Worm (Caenorhabditis elegans): ENCODE results near the gene ZK1248.15.

Gene ZK1248.15

ce11 chrII:5844694-5845129, 6.4 kb upstream of the ZK1248.15 start (continued):
- TF ChIP-seq nhr-28 (tag; optimal IDR thresholded peaks at IDR 0.05) (peak; percentile 96), mdl-1 (tag; optimal IDR thresholded peaks at IDR 0.05) (peak; percentile 94 to 95), vab-7 (GFP tag; IDR thresholded peaks at IDR 0.05) (peak; percentile 87), rbr-2 (tag; optimal IDR thresholded peaks at IDR 0.05) (peak; percentile 99)

ce11 chrII:5841866-5842265, 3.5 kb upstream of the ZK1248.15 start, which contains the start of gene nep-25:
nep-25 (plus strand) TSS chrII:5842240.
- peak in 1 of 2 experiments; percentile 90 for TF ChIP-seq unc-62 (GFP tag; optimal IDR thresholded peaks at IDR 0.05 in 1 of 2)
- no peak for TF ChIP-seq unc-62 (tag; optimal IDR thresholded peaks at IDR 0.05)
- no peak for TF ChIP-seq php-3 (GFP tag; IDR thresholded peaks at IDR 0.05)
- peak; percentile 46 for TF ChIP-seq aha-1 (tag)

DNA sequence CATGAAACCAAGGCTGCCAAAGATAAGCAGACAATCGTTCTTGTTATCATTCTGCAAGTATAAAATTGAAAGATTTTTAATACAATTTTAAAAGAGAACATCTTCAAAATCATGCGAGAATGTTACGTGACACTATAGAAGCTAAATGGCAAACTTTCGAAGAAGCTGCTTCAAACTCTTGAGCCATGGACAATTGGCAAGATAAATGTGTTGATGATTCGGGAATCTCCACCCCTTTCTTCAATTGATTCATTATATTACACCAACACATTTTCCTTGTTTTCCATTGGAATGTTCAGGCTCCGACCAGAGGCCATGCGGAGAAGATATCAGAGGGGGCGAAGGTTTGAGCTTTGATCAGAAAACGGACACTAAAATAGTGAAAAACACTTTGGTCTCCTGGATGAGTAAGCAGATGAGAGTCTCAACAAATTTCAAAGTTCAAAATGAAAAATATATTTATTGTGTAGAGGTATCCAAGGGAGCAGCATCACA, 2.7 kb upstream of the ZK1248.15 start, which contains the start of gene lec-5:
Gene lec-5, minus strand, starts transcription at position 51 of the 495 bp plus-strand sequence.
- TF ChIP-seq nhr-11 (tag; optimal IDR thresholded peaks at IDR 0.05): peak; percentile 34
- TF ChIP-seq zfp-3 (GFP tag; conservative IDR thresholded peaks at IDR 0.05): no peak
- TF ChIP-seq zip-11 (GFP tag; IDR thresholded peaks at IDR 0.05): no peak
- peak in 1 of 2 experiments; percentile 94 for TF ChIP-seq daf-16 (GFP tag; optimal IDR thresholded peaks at IDR 0.05)
- TF ChIP-seq daf-16 (tag; optimal IDR thresholded peaks at IDR 0.05): no peak
- no peak for TF ChIP-seq lin-39 (tag; optimal IDR thresholded peaks at IDR 0.05)

DNA sequence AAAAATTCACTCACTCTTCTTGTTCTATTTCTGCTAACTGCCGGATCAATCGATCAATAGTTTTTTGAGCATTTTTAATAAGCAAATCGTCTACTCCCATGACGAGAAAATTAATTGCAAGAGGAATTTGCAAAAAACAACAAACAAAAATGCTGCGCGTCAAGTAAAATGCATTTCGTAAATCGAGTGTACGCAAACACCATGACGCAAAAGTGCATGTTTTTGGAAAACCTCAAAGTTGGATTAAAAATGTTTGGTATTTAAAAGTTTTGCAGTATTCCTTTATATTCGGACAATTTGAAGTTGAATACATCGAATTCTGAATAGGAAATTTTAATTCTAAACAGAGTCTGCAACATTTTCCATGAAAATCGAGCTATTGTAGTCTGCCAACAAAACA, 874 bp upstream of the ZK1248.15 start, which contains the start of gene ZK1248.19:
Gene ZK1248.19, minus strand, starts transcription at position 188 of the 400 bp plus-strand sequence.
- TF ChIP-seq saeg-2 (GFP tag; IDR thresholded peaks at IDR 0.05) (no peak), dpl-1 (GFP tag; optimal IDR thresholded peaks at IDR 0.05) (peak; percentile 12), nhr-41 (GFP tag; IDR thresholded peaks at IDR 0.05) (no peak), daf-16 (GFP tag; optimal IDR thresholded peaks at IDR 0.05) (no peak), daf-16 (tag; optimal IDR thresholded peaks at IDR 0.05) (peak; percentile 24), T20F7.1 (GFP tag; optimal IDR thresholded peaks at IDR 0.05) (no peak), mes-2 (tag; optimal IDR thresholded peaks at IDR 0.05; ENCODE audit: poor library complexity, severe bottlenecking) (peak; percentile 57), R02D3.7 (tag; optimal IDR thresholded peaks at IDR 0.05) (peak; percentile 88), lsy-2 (tag; optimal IDR thresholded peaks at IDR 0.05) (peak in 1 of 2 experiments; percentile 54), zip-11 (GFP tag; IDR thresholded peaks at IDR 0.05) (no peak)

- TF ChIP-seq skn-1 (tag; optimal IDR thresholded peaks at IDR 0.05) (no peak), fkh-10 (GFP tag; optimal IDR thresholded peaks at IDR 0.05) (no peak), T20F7.1 (GFP tag; optimal IDR thresholded peaks at IDR 0.05) (peak; percentile 64), hlh-30 (tag; optimal IDR thresholded peaks at IDR 0.05; ENCODE audit: insufficient read depth) (peak; percentile 36), dpl-1 (GFP tag; optimal IDR thresholded peaks at IDR 0.05) (peak; percentile 16), lim-7 (GFP tag; IDR thresholded peaks at IDR 0.05) (no peak), nhr-6 (tag; optimal IDR thresholded peaks at IDR 0.05) (peak; percentile 57), lsy-2 (tag; optimal IDR thresholded peaks at IDR 0.05) (peak in 1 of 2 experiments; percentile 48), nhr-237 (tag; optimal IDR thresholded peaks at IDR 0.05) (no peak), lin-15B (tag; optimal IDR thresholded peaks at IDR 0.05) (no peak), dve-1 (tag; optimal IDR thresholded peaks at IDR 0.05; ENCODE audit: insufficient read depth) (peak; percentile 8), daf-8 (GFP tag; IDR thresholded peaks at IDR 0.05) (no peak), mep-1 (tag; optimal IDR thresholded peaks at IDR 0.05) (peak; percentile 19), unc-130 (GFP tag; optimal IDR thresholded peaks at IDR 0.05) (peak; percentile 41), lin-38 (GFP tag; IDR thresholded peaks at IDR 0.05) (no peak; the same call in none of the 2 replicates), pha-4 (GFP tag; IDR thresholded peaks at IDR 0.05) (peak; percentile 25; the same call in 1 of the 2 replicates), pha-4 (tag; optimal IDR thresholded peaks at IDR 0.05) (no peak), hif-1 (tag; optimal IDR thresholded peaks at IDR 0.05) (peak in 1 of 2 experiments; percentile 77), aha-1 (tag) (peak; percentile 22), mes-2 (tag; optimal IDR thresholded peaks at IDR 0.05; ENCODE audit: poor library complexity, severe bottlenecking) (peak; percentile 62), cey-2 (tag; optimal IDR thresholded peaks at IDR 0.05; ENCODE audit: borderline replicate concordance, insufficient read depth) (no peak)
Observed at ce11 chrII:5836153-5836719, 2.1 kb downstream of the ZK1248.15 start, which contains the start of gene fzo-1. fzo-1 (minus strand) TSS chrII:5836203.

Measured in whole organism, L4 larva.